Fruit fly (Drosophila melanogaster) Kc167 (cell line): ENCODE data around the gene Cnx14D.

Experiments
- Sin3A ChIP-seq: fragments of >200 bp; optimal IDR thresholded peaks from 2 replicates; lab custom pipeline; 2018; ENCODE audit warnings: missing external identifiers
- h ChIP-seq: fragments of >200 bp; optimal IDR thresholded peaks from 3 replicates; lab custom pipeline; 2018; ENCODE audit warnings: missing external identifiers
- insv ChIP-seq: fragments of >200 bp; optimal IDR thresholded peaks from 3 replicates; lab custom pipeline; 2018; ENCODE audit warnings: missing external identifiers
- psq ChIP-seq: fragments of >200 bp; optimal IDR thresholded peaks from 2 replicates; lab custom pipeline; 2017; ENCODE audit warnings: missing external identifiers

- TF ChIP-seq Sin3A = no peak
- TF ChIP-seq insv (lab: Kevin White, UChicago) = no peak
- no peak for TF ChIP-seq psq (lab: Kevin White, UChicago)
- TF ChIP-seq h (lab: Kevin White, UChicago) = no peak
Observed at dm6 chrX:16573659-16574058, 48.4 kb upstream of the Cnx14D start.
